Fruit fly (Drosophila melanogaster) whole organism, pupa: Measurements from ENCODE around the gene Hayan.
A peak's percentile ranks its signal among the peaks of the same experiment; 100 is the strongest.

Experiments
- CG10348 ChIP-seq: fragments of 200-800 bp; sonication (Bioruptor generic); IDR thresholded peaks from 2 replicates; pipeline ENCODE4 v1.3.6; 2022; ENCODE audit warnings: missing biosample characterization, missing genetic modification characterization
- CG12605 ChIP-seq: fragments of 200-800 bp; sonication (Bioruptor generic); IDR thresholded peaks from 2 replicates; pipeline ENCODE4 v1.3.6; 2022; ENCODE audit warnings: missing biosample characterization, missing genetic modification characterization
- CG13204 ChIP-seq: fragments of 200-800 bp; sonication (Bioruptor generic); optimal IDR thresholded peaks from 2 replicates; lab custom pipeline; 2018; ENCODE audit warnings: missing biosample characterization, mild to moderate bottlenecking, missing genetic modification characterization, moderate library complexity
- CG14655 ChIP-seq: fragments of 200-800 bp; sonication (Bioruptor generic); optimal IDR thresholded peaks from 3 replicates; lab custom pipeline; 2017; ENCODE audit warnings: mild to moderate bottlenecking, missing biosample characterization, missing genetic modification reagents, missing genetic modification characterization
- CG15710 ChIP-seq: fragments of 200-800 bp; sonication (Bioruptor generic); optimal IDR thresholded peaks from 2 replicates; lab custom pipeline; 2018; ENCODE audit warnings: missing biosample characterization, mild to moderate bottlenecking, missing genetic modification characterization, moderate library complexity
- CG17806 ChIP-seq: fragments of 200-800 bp; sonication (Bioruptor generic); optimal IDR thresholded peaks from 2 replicates; lab custom pipeline; 2018; ENCODE audit warnings: missing biosample characterization, mild to moderate bottlenecking, missing genetic modification characterization, moderate library complexity
- CG32121 ChIP-seq: fragments of 200-800 bp; sonication (Bioruptor generic); IDR thresholded peaks from 2 replicates; pipeline ENCODE4 v1.3.6; 2022; ENCODE audit warnings: missing biosample characterization, missing genetic modification characterization
- CG34367 ChIP-seq: fragments of 200-800 bp; sonication (Bioruptor generic); optimal IDR thresholded peaks from 2 replicates; lab custom pipeline; 2018; ENCODE audit warnings: missing biosample characterization, mild to moderate bottlenecking, missing genetic modification characterization
- CG4496 ChIP-seq: fragments of 200-800 bp; sonication (Bioruptor generic); IDR thresholded peaks from 3 replicates; pipeline ENCODE4 v1.3.6; 2022; ENCODE audit warnings: missing biosample characterization, missing genetic modification characterization
- CG8159 ChIP-seq: fragments of 200-800 bp; sonication (Bioruptor generic); optimal IDR thresholded peaks from 3 replicates; lab custom pipeline; 2018; ENCODE audit warnings: missing biosample characterization, mild to moderate bottlenecking, missing genetic modification characterization, moderate library complexity
- CG8301 ChIP-seq: fragments of 200-800 bp; sonication (Bioruptor generic); optimal IDR thresholded peaks from 2 replicates; lab custom pipeline; 2018; ENCODE audit warnings: missing biosample characterization, mild to moderate bottlenecking, missing genetic modification characterization
- CG9948 ChIP-seq: fragments of 200-800 bp; sonication (Bioruptor generic); optimal IDR thresholded peaks from 2 replicates; lab custom pipeline; 2018; ENCODE audit warnings: missing biosample characterization, mild to moderate bottlenecking, missing genetic modification characterization, moderate library complexity
- D1 ChIP-seq: fragments of 200-800 bp; sonication (Bioruptor generic); optimal IDR thresholded peaks from 2 replicates; lab custom pipeline; 2018; ENCODE audit warnings: missing biosample characterization, mild to moderate bottlenecking, missing genetic modification characterization, moderate library complexity
- EcR ChIP-seq: fragments of 200-800 bp; sonication (Bioruptor generic); optimal IDR thresholded peaks from 3 replicates; lab custom pipeline; 2019; ENCODE audit warnings: missing biosample characterization, missing genetic modification characterization, mild to moderate bottlenecking, moderate library complexity, missing genetic modification reagents
- Ets98B ChIP-seq: fragments of 200-800 bp; sonication (Bioruptor generic); IDR thresholded peaks from 2 replicates; pipeline ENCODE4 v1.3.6; 2022; ENCODE audit warnings: missing biosample characterization, missing genetic modification characterization
- Pif1A ChIP-seq: fragments of 200-800 bp; sonication (Bioruptor generic); optimal IDR thresholded peaks from 3 replicates; lab custom pipeline; 2016; ENCODE audit warnings: missing biosample characterization, missing genetic modification characterization
- Pif1B ChIP-seq: fragments of 200-800 bp; sonication (Bioruptor generic); optimal IDR thresholded peaks from 3 replicates; lab custom pipeline; 2016; ENCODE audit warnings: missing biosample characterization, missing genetic modification characterization
- Snoo ChIP-seq: fragments of 200-800 bp; sonication (Bioruptor generic); optimal IDR thresholded peaks from 3 replicates; lab custom pipeline; 2017; ENCODE audit warnings: missing biosample characterization, mild to moderate bottlenecking, missing genetic modification characterization, inconsistent platforms
- fd96Ca ChIP-seq: fragments of 200-800 bp; sonication (Bioruptor generic); IDR thresholded peaks from 3 replicates; pipeline ENCODE4 v1.3.6; 2022; ENCODE audit warnings: missing biosample characterization, missing genetic modification characterization
- gl ChIP-seq: fragments of 200-800 bp; sonication (Bioruptor generic); optimal IDR thresholded peaks from 2 replicates; lab custom pipeline; 2018; ENCODE audit warnings: missing biosample characterization, mild to moderate bottlenecking, missing genetic modification characterization
- rn ChIP-seq: fragments of 200-800 bp; sonication (Bioruptor generic); IDR thresholded peaks from 2 replicates; pipeline ENCODE4 v1.3.6; 2022; ENCODE audit warnings: missing biosample characterization, missing genetic modification characterization

Gene Hayan

DNA sequence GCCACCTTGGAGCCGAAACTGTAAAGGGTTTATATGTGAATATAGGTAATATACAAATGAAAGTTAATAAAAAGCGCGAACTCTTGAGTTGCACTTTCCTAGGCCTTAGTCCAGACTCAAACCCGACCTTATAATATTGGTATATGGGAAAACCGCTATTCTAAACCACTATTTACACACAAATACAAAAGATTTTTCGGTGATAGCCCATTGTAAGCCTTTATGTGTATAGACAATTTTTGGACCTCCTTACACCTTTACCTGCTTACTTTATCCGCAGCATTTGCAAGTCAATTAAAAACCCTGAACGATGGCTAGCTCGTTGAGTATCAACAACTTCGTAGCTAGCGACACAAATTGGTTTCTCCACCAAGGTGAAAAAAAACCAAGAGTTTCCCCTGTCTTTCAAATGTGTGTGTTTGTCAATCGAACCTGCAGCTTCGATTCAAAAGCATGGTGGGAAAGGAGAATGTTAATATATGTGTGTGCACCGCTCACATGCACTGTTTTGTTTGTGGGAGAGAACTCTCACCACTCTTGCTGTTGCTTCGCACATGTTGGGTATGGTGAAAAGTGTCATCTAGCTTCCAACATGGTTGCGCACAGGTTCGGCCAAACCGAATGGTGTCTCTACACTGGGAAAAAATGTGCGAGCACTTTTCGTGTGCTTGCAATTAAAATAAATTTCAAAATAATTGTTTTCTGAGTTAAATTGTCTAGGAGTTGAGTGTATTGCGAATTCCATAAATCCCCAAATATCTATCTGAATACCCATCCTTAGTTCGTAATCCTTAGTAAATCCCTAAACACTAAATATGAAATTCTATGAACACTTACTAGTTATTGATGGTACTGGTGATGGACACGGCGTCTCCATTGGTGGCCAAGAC, 23.3 kb upstream of the Hayan start:
- TF ChIP-seq Ets98B (peak; percentile 86), CG12605 (peak; percentile 85), Pif1B (GFP tag; lab: Kevin White, UChicago) (peak; percentile 71), CG15710 (peak; percentile 38), CG8301 (peak; percentile 69), gl (tag; lab: Kevin White, UChicago) (peak; percentile 30), CG8159 (tag; lab: Kevin White, UChicago) (peak; percentile 57), Pif1A (GFP tag; lab: Kevin White, UChicago) (peak; percentile 77), CG32121 (GFP tag; lab: Robert Waterston, UW) (peak; percentile 82), CG9948 (tag; lab: Kevin White, UChicago) (peak; percentile 57), D1 (peak; percentile 17), CG17806 (tag; lab: Kevin White, UChicago) (peak; percentile 65), CG34367 (tag; lab: Kevin White, UChicago) (peak; percentile 67), rn (GFP tag; lab: Robert Waterston, UW) (peak; percentile 70; the same call in 1 of the 2 replicates), CG14655 (no peak), CG10348 (GFP tag; lab: Robert Waterston, UW) (no peak), EcR (GFP tag; lab: Kevin White, UChicago) (peak; percentile 3), CG13204 (GFP tag; lab: Kevin White, UChicago) (no peak), fd96Ca (GFP tag; lab: Robert Waterston, UW) (peak; percentile 83), Snoo (tag; lab: Kevin White, UChicago) (peak; percentile 49), CG4496 (GFP tag; lab: Robert Waterston, UW) (peak; percentile 92)

DNA sequence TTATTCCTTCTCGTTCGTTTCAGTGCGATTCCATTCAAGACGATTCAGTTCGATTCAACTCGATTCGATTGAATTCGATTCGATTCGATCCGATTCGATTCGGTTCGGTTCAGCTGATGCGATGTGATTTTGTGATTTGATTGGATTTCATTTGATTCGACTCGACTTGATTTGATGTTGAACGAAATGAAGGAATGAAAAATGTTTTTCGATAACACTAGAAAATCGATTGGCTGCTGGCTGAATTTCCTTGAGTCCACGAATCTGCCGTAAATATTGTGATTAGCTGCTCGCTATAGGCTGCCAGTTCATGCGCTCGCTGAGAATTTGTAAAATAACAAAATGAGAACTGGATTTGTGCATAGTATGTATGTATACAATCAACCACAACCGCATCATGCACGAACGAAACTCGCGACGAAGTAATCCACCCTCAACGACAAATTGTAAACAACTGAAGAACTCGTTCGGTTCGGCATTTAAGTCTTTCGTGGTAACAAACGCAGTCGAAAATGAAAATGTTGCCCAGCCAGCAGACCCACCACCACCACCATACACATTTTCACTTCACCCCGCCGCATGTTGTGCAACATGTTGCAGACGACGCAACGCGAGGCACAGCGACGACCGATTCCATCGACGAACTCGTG, 21.5 kb upstream of the Hayan start, which contains the start of gene Wnt5:
Gene Wnt5, minus strand, starts transcription at position 458 of the 650 bp plus-strand sequence.
- TF ChIP-seq CG13204 (GFP tag; lab: Kevin White, UChicago) (no peak), CG14655 (no peak), CG12605 (0 out of 2 replicates have a peak, but pooled peaks have one; percentile 10), CG8301 (no peak), EcR (GFP tag; lab: Kevin White, UChicago) (peak; percentile 3), rn (GFP tag; lab: Robert Waterston, UW) (no peak), CG4496 (GFP tag; lab: Robert Waterston, UW) (peak; percentile 59; the same call in 1 of the 3 replicates), Ets98B (peak; percentile 42; the same call in 1 of the 2 replicates), gl (tag; lab: Kevin White, UChicago) (no peak), fd96Ca (GFP tag; lab: Robert Waterston, UW) (no peak; the same call in 2 of the 3 replicates), D1 (no peak), Pif1A (GFP tag; lab: Kevin White, UChicago) (no peak)
- TF ChIP-seq, all 21 proteins: peak for 4

DNA sequence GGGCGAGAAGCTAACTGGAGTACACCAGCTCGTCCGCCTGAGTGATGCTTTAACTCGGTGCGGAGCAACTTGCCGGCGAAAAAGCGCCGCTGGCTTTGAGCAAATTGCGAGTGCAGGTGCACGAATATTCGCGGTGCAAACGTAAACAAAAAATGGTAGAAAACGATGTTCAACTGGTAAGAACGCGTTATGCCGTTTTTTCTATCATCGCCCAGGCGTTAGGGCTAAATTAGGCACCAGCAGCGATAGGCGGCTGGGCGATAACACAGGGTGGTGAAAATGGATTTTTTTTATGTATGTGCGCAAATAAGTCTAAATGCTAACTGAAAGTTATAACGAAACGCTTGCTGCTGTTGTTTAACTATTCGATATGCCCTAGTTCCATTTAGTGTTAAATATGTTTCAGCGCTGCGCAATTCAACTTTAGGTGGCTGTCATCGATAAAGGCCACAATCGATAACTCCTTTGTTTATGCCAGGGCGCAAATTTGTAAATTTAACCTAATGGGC, 16.2 kb upstream of the Hayan start, which contains the start of the genes Pgant7 and Xrcc2:
Gene Pgant7, minus strand, starts transcription at position 308 of the 509 bp plus-strand sequence.
Gene Xrcc2, plus strand, starts transcription at position 449 of the 509 bp plus-strand sequence.
- TF ChIP-seq Ets98B (no peak), gl (tag; lab: Kevin White, UChicago) (no peak), CG4496 (GFP tag; lab: Robert Waterston, UW) (no peak), rn (GFP tag; lab: Robert Waterston, UW) (no peak), CG34367 (tag; lab: Kevin White, UChicago) (no peak), EcR (GFP tag; lab: Kevin White, UChicago) (no peak), D1 (no peak), CG15710 (no peak), Pif1A (GFP tag; lab: Kevin White, UChicago) (no peak), CG9948 (tag; lab: Kevin White, UChicago) (no peak), Pif1B (GFP tag; lab: Kevin White, UChicago) (no peak), fd96Ca (GFP tag; lab: Robert Waterston, UW) (no peak), Snoo (tag; lab: Kevin White, UChicago) (no peak), CG14655 (no peak), CG8301 (no peak), CG13204 (GFP tag; lab: Kevin White, UChicago) (no peak), CG12605 (no peak)

DNA sequence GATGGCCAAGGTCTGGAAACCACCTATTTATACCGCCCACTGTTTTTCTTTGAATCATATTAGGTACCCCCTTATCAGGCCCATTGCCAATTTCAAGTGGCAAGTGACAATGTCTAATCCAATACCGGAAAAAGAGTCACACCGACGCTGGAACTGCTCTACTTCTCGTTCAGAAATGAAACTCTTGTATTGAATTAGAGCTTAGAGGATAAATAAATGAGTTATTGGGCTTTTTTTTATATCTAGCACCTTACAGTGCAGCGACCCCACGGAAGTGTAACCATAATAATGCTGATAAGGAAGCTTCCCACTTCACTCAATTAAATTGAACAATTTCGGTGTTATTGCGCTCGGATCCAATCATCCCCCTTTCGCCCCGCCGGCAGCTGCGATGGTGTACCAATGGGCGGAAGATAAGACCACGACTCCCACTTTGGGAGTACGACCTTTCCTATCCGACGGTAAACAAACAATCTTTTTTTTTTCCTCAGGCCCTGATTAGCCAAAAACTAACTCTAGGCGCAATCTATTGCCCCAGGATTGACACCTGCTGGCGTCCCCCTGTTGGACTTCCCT, 10.7 kb upstream of the Hayan start, which contains the start of gene CG15043:
Gene CG15043, minus strand, starts transcription at position 4 of the 576 bp plus-strand sequence.
- TF ChIP-seq Snoo (tag; lab: Kevin White, UChicago): no peak
- TF ChIP-seq Ets98B: no peak

DNA sequence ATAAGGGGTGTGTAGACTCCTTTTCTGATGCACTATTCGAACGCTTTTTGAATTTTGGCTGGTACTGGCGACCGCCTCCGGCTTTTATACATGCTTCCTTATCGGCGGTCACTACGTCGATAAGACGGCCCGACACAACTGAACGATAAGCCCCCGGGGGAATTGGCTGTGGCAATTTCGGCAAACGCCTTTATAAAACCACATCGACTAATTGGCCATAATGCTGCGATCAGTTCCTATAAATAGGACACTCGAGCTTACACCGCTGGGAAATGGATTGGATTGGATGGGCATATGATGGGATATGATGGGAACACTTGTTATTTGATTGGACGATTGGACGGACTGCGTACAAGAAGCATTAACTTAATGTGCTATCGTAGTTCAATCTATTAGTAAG, 8.4 kb upstream of the Hayan start, which contains the start of gene CG15044:
Gene CG15044, minus strand, starts transcription at position 66 of the 400 bp plus-strand sequence.
- TF ChIP-seq CG34367 (tag; lab: Kevin White, UChicago): no peak
- no peak for TF ChIP-seq CG4496 (GFP tag; lab: Robert Waterston, UW)
- TF ChIP-seq CG17806 (tag; lab: Kevin White, UChicago): no peak
- TF ChIP-seq Ets98B: no peak
- no peak for TF ChIP-seq D1
- no peak for TF ChIP-seq CG14655
- no peak for TF ChIP-seq Pif1B (GFP tag; lab: Kevin White, UChicago)
- TF ChIP-seq Snoo (tag; lab: Kevin White, UChicago): no peak
- no peak for TF ChIP-seq CG13204 (GFP tag; lab: Kevin White, UChicago)
